Worm (Caenorhabditis elegans) whole organism, L2 larva: ENCODE results near the gene R08F11.4.

Experiments used
- blmp-1 ChIP-seq: sonication (generic microtip); optimal IDR thresholded peaks from 2 replicates; lab custom pipeline; 2017; ENCODE audit warnings: missing genetic modification characterization, mild to moderate bottlenecking, missing compliant biosample characterization, antibody characterized with exemption, moderate library complexity; ENCODE audit not compliant: insufficient read depth
- ceh-82 ChIP-seq: fragments of 150-350 bp; optimal IDR thresholded peaks from 2 replicates; lab custom pipeline; 2014; ENCODE audit warnings: missing biosample characterization, missing genetic modification characterization
- egl-27 ChIP-seq: sonication (generic microtip); optimal IDR thresholded peaks from 3 replicates; lab custom pipeline; 2017; ENCODE audit warnings: missing biosample characterization, missing genetic modification reagents, missing genetic modification characterization
- fos-1 ChIP-seq: fragments of 150-350 bp; optimal IDR thresholded peaks from 2 replicates; lab custom pipeline; 2014; ENCODE audit warnings: missing biosample characterization, missing genetic modification characterization
- lin-39 ChIP-seq: fragments of 150-350 bp; optimal IDR thresholded peaks from 2 replicates; lab custom pipeline; 2014; ENCODE audit warnings: missing biosample characterization, missing genetic modification reagents, missing genetic modification characterization
- lsy-2 ChIP-seq, 2 experiments: fragments of 150-350 bp in 1 of 2; sonication (generic microtip) in 1 of 2; optimal IDR thresholded peaks; 2 replicates each; lab custom pipeline; 2014 to 2017; ENCODE audit warnings: missing biosample characterization in 2 of 2, missing genetic modification characterization in 2 of 2
- mbf-1 ChIP-seq: sonication (generic microtip); optimal IDR thresholded peaks from 2 replicates; lab custom pipeline; 2017; ENCODE audit warnings: missing biosample characterization, missing genetic modification characterization
- nhr-12 ChIP-seq: fragments of 150-350 bp; optimal IDR thresholded peaks from 2 replicates; lab custom pipeline; 2014; ENCODE audit warnings: missing biosample characterization, missing genetic modification characterization
- nhr-237 ChIP-seq: fragments of 150-350 bp; optimal IDR thresholded peaks from 2 replicates; lab custom pipeline; 2014; ENCODE audit warnings: missing biosample characterization, missing genetic modification characterization
- snpc-4 ChIP-seq: fragments of 150-350 bp; optimal IDR thresholded peaks from 2 replicates; lab custom pipeline; 2014; ENCODE audit warnings: missing biosample characterization, missing genetic modification characterization
- unc-39 ChIP-seq: fragments of 150-350 bp; optimal IDR thresholded peaks from 2 replicates; lab custom pipeline; 2014; ENCODE audit warnings: missing biosample characterization, missing genetic modification characterization
- unc-62 ChIP-seq: fragments of 150-350 bp; optimal IDR thresholded peaks from 2 replicates; lab custom pipeline; 2014; ENCODE audit warnings: missing biosample characterization, missing genetic modification reagents, missing genetic modification characterization
- zag-1 ChIP-seq: fragments of 150-350 bp; optimal IDR thresholded peaks from 2 replicates; lab custom pipeline; 2014; ENCODE audit warnings: missing biosample characterization, missing genetic modification characterization

DNA sequence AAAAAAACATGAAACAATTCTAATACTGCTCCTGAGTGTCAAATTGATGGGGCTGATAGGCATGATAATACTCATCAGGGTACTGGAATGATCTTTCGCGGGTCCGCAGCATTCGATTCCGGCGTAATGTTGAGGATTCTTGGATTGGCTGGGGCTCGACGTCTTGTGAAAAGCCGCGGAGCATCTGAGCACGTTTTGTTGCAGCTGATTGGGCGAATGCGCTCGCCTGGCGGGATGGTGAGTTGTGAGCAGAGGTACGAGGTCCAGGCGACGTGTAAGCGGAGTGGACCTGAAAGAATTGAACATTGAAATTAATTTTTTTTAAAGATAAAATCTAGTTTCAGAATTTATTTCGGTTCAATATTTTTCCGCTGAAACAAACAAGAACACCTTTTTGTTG is 8.7 kb upstream of the R08F11.4 start:
- no peak for TF ChIP-seq lin-39
- TF ChIP-seq fos-1 (tag; lab: Kevin White, UChicago), result no peak
- no peak for TF ChIP-seq unc-39 (tag; lab: Kevin White, UChicago)
- no peak for TF ChIP-seq zag-1 (tag; lab: Kevin White, UChicago)
- no peak for TF ChIP-seq nhr-237
- no peak for TF ChIP-seq snpc-4
- TF ChIP-seq unc-62, result no peak
- no peak for TF ChIP-seq egl-27
- no peak for TF ChIP-seq lsy-2 (tag; optimal IDR thresholded peaks at IDR 0.05; lab: Kevin White, UChicago)
- TF ChIP-seq mbf-1 (tag; lab: Kevin White, UChicago), result no peak
- no peak for TF ChIP-seq ceh-82 (tag; lab: Kevin White, UChicago)
- TF ChIP-seq nhr-12 (tag; lab: Kevin White, UChicago), result no peak
- TF ChIP-seq blmp-1 (tag; lab: Kevin White, UChicago), result no peak
